Worm (Caenorhabditis elegans): ENCODE data around the gene C18A3.7.

- TF ChIP-seq nhr-237 (tag; optimal IDR thresholded peaks at IDR 0.05) (no peak), snpc-4 (tag; optimal IDR thresholded peaks at IDR 0.05) (no peak)
These were observed 21.1 kb upstream of the C18A3.7 start for ce11 chrII:5751353-5751752.

All from whole organism, mixed stage, embryonic.